Fruit fly (Drosophila melanogaster): ENCODE data around the gene CG15387.

The CG15387 gene

dm6 chr2L:2192123-2192601 lies 33.9 kb downstream of the CG15387 start, which contains the start of gene CG10874 (continued):
- TF ChIP-seq CG8359 (GFP tag; optimal IDR thresholded peaks at IDR 0.05; ENCODE audit: borderline replicate concordance) (no peak), so (GFP tag; IDR thresholded peaks at IDR 0.05) (no peak), Xbp1 (GFP tag; optimal IDR thresholded peaks at IDR 0.05) (no peak), gsb (GFP tag; IDR thresholded peaks at IDR 0.05) (no peak), CG8089 (GFP tag; optimal IDR thresholded peaks at IDR 0.05) (no peak), Neu2 (GFP tag; optimal IDR thresholded peaks at IDR 0.05; ENCODE audit: borderline replicate concordance) (no peak), CG15479 (GFP tag; optimal IDR thresholded peaks at IDR 0.05) (no peak), mld (GFP tag; IDR thresholded peaks at IDR 0.05; ENCODE audit: partially characterized antibody) (no peak), CG4820 (GFP tag; optimal IDR thresholded peaks at IDR 0.05) (no peak), gem (tag; optimal IDR thresholded peaks at IDR 0.05) (peak; percentile 4), Max (GFP tag; optimal IDR thresholded peaks at IDR 0.05) (no peak), jumu (GFP tag; optimal IDR thresholded peaks at IDR 0.05) (no peak), ewg (GFP tag; optimal IDR thresholded peaks at IDR 0.05) (no peak), CG11560 (tag; IDR thresholded peaks at IDR 0.05) (no peak), yki (optimal IDR thresholded peaks at IDR 0.05) (no peak), CoRest (tag; optimal IDR thresholded peaks at IDR 0.05) (peak; percentile 37), CG3838 (GFP tag; optimal IDR thresholded peaks at IDR 0.05) (no peak), CG8924 (tag; optimal IDR thresholded peaks at IDR 0.05) (no peak), CG14860 (GFP tag; IDR thresholded peaks at IDR 0.05; ENCODE audit: partially characterized antibody) (no peak), dimm (GFP tag; IDR thresholded peaks at IDR 0.05) (no peak), bbx (GFP tag; IDR thresholded peaks at IDR 0.05; ENCODE audit: partially characterized antibody) (no peak), CG30020 (tag; optimal IDR thresholded peaks at IDR 0.05) (peak; percentile 17), Usf (GFP tag; optimal IDR thresholded peaks at IDR 0.05) (no peak), slp2 (GFP tag; optimal IDR thresholded peaks at IDR 0.05) (no peak), CG11398 (GFP tag; optimal IDR thresholded peaks at IDR 0.05) (no peak), CG10565 (GFP tag; optimal IDR thresholded peaks at IDR 0.05) (no peak), CG14710 (tag; optimal IDR thresholded peaks at IDR 0.05) (peak; percentile 100), GATAe (GFP tag; conservative IDR thresholded peaks at IDR 0.05) (no peak), ac (GFP tag; optimal IDR thresholded peaks at IDR 0.05) (no peak), CG13894 (tag; optimal IDR thresholded peaks at IDR 0.05) (peak; percentile 66), CG1792 (GFP tag; optimal IDR thresholded peaks at IDR 0.05) (no peak), HLH3B (GFP tag; IDR thresholded peaks at IDR 0.05) (no peak), HLHmδ (GFP tag; optimal IDR thresholded peaks at IDR 0.05) (no peak), CG17612 (GFP tag; IDR thresholded peaks at IDR 0.05) (no peak), chif (GFP tag; optimal IDR thresholded peaks at IDR 0.05) (no peak), ato (GFP tag; IDR thresholded peaks at IDR 0.05; ENCODE audit: partially characterized antibody) (no peak), TFAM (GFP tag; optimal IDR thresholded peaks at IDR 0.05) (no peak), ranshi (GFP tag; IDR thresholded peaks at IDR 0.05) (no peak), CG15514 (GFP tag; optimal IDR thresholded peaks at IDR 0.05) (peak; percentile 79), lmd (GFP tag; IDR thresholded peaks at IDR 0.05) (no peak), CG6654 (GFP tag; optimal IDR thresholded peaks at IDR 0.05) (no peak), crol (GFP tag; IDR thresholded peaks at IDR 0.05) (no peak), Hr39 (optimal IDR thresholded peaks at IDR 0.05) (no peak), knrl (GFP tag; IDR thresholded peaks at IDR 0.05; ENCODE audit: partially characterized antibody) (no peak), Mad (GFP tag; optimal IDR thresholded peaks at IDR 0.05) (no peak), Doc2 (GFP tag; IDR thresholded peaks at IDR 0.05) (no peak), cas (GFP tag; IDR thresholded peaks at IDR 0.05) (no peak), Hr78 (GFP tag; optimal IDR thresholded peaks at IDR 0.05) (no peak), sens (GFP tag) (peak; percentile 65), CG15011 (GFP tag; optimal IDR thresholded peaks at IDR 0.05) (no peak), CG11093 (GFP tag; IDR thresholded peaks at IDR 0.05) (no peak), NC2α (GFP tag; optimal IDR thresholded peaks at IDR 0.05) (no peak)

Measured in whole organism, embryonic.